Worm (Caenorhabditis elegans): ENCODE data around the gene kin-21.

Gene kin-21

DNA sequence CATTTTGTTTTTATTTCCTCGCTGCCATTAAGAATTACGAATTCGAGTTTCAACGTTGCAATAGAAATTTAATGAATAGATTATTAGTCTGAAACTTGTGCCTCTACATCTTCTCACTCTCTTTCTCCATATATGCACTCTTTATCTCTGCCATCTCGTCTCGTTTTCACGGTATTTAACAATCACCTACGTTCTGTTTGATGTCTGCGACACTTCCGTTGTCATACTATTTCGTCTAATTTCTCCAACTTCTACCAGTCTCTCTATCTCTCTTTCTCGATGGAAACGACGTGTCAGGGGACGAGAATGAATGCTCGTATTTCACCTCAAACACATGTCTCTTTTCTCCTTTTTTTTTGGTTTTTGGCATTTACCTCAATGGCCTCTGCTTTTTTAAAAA, 41.2 kb downstream of the kin-21 start (continued):
- TF ChIP-seq bed-1 (GFP tag; IDR thresholded peaks at IDR 0.05) (no peak), ceh-91 (GFP tag; IDR thresholded peaks at IDR 0.05) (no peak), madf-10 (tag; optimal IDR thresholded peaks at IDR 0.05) (peak; percentile 9), F23B12.7 (tag; optimal IDR thresholded peaks at IDR 0.05; ENCODE audit: insufficient read depth) (no peak), dox-1 (GFP tag; IDR thresholded peaks at IDR 0.05) (0 out of 2 replicates have a peak, but pooled peaks have one; percentile 21), madf-3 (GFP tag; IDR thresholded peaks at IDR 0.05) (no peak), lir-1 (GFP tag; conservative IDR thresholded peaks at IDR 0.05) (no peak), efl-1 (GFP tag; optimal IDR thresholded peaks at IDR 0.05) (no peak), repo-1 (tag; optimal IDR thresholded peaks at IDR 0.05) (no peak), dpff-1 (tag; optimal IDR thresholded peaks at IDR 0.05) (no peak), Y53F4B.3 (GFP tag; IDR thresholded peaks at IDR 0.05) (no peak), T07F8.4 (tag; optimal IDR thresholded peaks at IDR 0.05) (no peak), pha-4 (tag; optimal IDR thresholded peaks at IDR 0.05) (no peak), let-607 (tag; optimal IDR thresholded peaks at IDR 0.05) (no peak), cebp-2 (GFP tag; IDR thresholded peaks at IDR 0.05) (no peak), nhr-27 (tag; optimal IDR thresholded peaks at IDR 0.05) (no peak), tbx-9 (tag; optimal IDR thresholded peaks at IDR 0.05; ENCODE audit: borderline replicate concordance) (no peak), F22D6.2 (tag; optimal IDR thresholded peaks at IDR 0.05) (no peak), gei-17 (GFP tag; optimal IDR thresholded peaks at IDR 0.05) (no peak), nfya-2 (GFP tag; IDR thresholded peaks at IDR 0.05) (no peak), bed-2 (GFP tag; IDR thresholded peaks at IDR 0.05) (no peak), ztf-26 (tag; optimal IDR thresholded peaks at IDR 0.05) (no peak), akir-1 (GFP tag; optimal IDR thresholded peaks at IDR 0.05) (no peak), lin-26 (GFP tag; IDR thresholded peaks at IDR 0.05) (no peak), attf-3 (GFP tag; conservative IDR thresholded peaks at IDR 0.05) (no peak; the same call in 1 of the 2 replicates), nhr-120 (GFP tag; IDR thresholded peaks at IDR 0.05) (no peak), ama-1 (optimal IDR thresholded peaks at IDR 0.05) (no peak), ama-1 (GFP tag; optimal IDR thresholded peaks at IDR 0.05) (no peak), sptf-2 (GFP tag; optimal IDR thresholded peaks at IDR 0.05) (no peak), ztf-6 (GFP tag; IDR thresholded peaks at IDR 0.05) (no peak), nfyb-1 (GFP tag; IDR thresholded peaks at IDR 0.05) (peak; percentile 22; the same call in 1 of the 2 replicates), dpl-1 (GFP tag; optimal IDR thresholded peaks at IDR 0.05) (no peak), F55B11.4 (tag; optimal IDR thresholded peaks at IDR 0.05; ENCODE audit: borderline replicate concordance, insufficient read depth) (no peak), K11D2.4 (GFP tag; IDR thresholded peaks at IDR 0.05) (no peak), madf-8 (GFP tag; conservative IDR thresholded peaks at IDR 0.05) (no peak), ztf-22 (GFP tag; optimal IDR thresholded peaks at IDR 0.05) (no peak), Y53G8AR.9 (GFP tag; conservative IDR thresholded peaks at IDR 0.05) (no peak), aptf-3 (GFP tag; IDR thresholded peaks at IDR 0.05) (no peak)

DNA sequence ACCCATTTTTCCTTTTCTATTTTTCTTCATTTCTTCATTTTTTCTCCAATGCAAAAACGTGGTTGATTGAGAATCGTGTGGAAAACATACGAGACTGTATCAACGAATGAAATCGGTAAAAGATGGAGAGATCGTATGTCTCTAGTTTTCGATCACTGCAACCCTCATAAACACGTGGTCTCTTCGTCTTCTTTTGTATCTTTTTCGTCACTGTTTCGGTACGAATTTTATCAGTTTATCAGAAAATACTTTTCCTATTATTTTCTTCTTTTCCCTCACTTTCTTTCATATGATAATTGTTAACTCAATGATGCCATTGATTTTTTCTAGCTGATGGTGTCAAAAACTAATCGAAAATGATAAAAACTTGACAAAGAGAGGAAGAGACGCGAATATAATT, 43.0 kb downstream of the kin-21 start:
- no peak for TF ChIP-seq egl-44 (GFP tag; IDR thresholded peaks at IDR 0.05)
- no peak for TF ChIP-seq egrh-3 (GFP tag; IDR thresholded peaks at IDR 0.05)
- peak; percentile 52 for TF ChIP-seq lin-40 (tag; optimal IDR thresholded peaks at IDR 0.05)
- TF ChIP-seq Y56A3A.18 (GFP tag; IDR thresholded peaks at IDR 0.05), result no peak
- TF ChIP-seq snpc-1.3 (tag; optimal IDR thresholded peaks at IDR 0.05; ENCODE audit: insufficient read depth), result no peak
- peak in 1 of 2 experiments; percentile 8 for TF ChIP-seq let-607 (tag; optimal IDR thresholded peaks at IDR 0.05)
- TF ChIP-seq Y67H2A.10 (GFP tag; conservative IDR thresholded peaks at IDR 0.05), result no peak
- TF ChIP-seq attf-3 (GFP tag; conservative IDR thresholded peaks at IDR 0.05), result no peak
- no peak for TF ChIP-seq F57C9.4 (tag; optimal IDR thresholded peaks at IDR 0.05)
- no peak for TF ChIP-seq nhr-179 (tag; optimal IDR thresholded peaks at IDR 0.05)
- TF ChIP-seq cebp-1 (GFP tag; IDR thresholded peaks at IDR 0.05), result no peak
- TF ChIP-seq cebp-1 (tag; optimal IDR thresholded peaks at IDR 0.05), result peak; percentile 47
- no peak for TF ChIP-seq ztf-3 (GFP tag; optimal IDR thresholded peaks at IDR 0.05)
- TF ChIP-seq ztf-18 (tag; optimal IDR thresholded peaks at IDR 0.05), result no peak
- TF ChIP-seq unc-62 (GFP tag; optimal IDR thresholded peaks at IDR 0.05), result no peak
- TF ChIP-seq atf-7 (tag; optimal IDR thresholded peaks at IDR 0.05), result peak; percentile 0
